Worm (Caenorhabditis elegans): ENCODE data around the gene F46E10.2.
A peak's percentile ranks its signal among the peaks of the same experiment; 100 is the strongest.

Gene F46E10.2

ce11 chrV:6520385-6521080 is at the start of gene F46E10.2, which contains the start of gene F46E10.18:
Gene F46E10.2, plus strand, starts transcription at chrV:6520435.
Gene F46E10.18, plus strand, starts transcription at chrV:6521030.
- no peak for TF ChIP-seq mab-5 (tag; optimal IDR thresholded peaks at IDR 0.05)
- TF ChIP-seq ZK546.5 (tag; optimal IDR thresholded peaks at IDR 0.05) = no peak
- TF ChIP-seq nhr-129 (tag; optimal IDR thresholded peaks at IDR 0.05) = no peak

- peak; percentile 47 for TF ChIP-seq unc-55 (GFP tag; optimal IDR thresholded peaks at IDR 0.05)
- no peak for TF ChIP-seq C34F6.9 (tag; optimal IDR thresholded peaks at IDR 0.05)
- TF ChIP-seq lsy-2 (tag; optimal IDR thresholded peaks at IDR 0.05) = no peak
- no peak for TF ChIP-seq nhr-10 (tag; optimal IDR thresholded peaks at IDR 0.05)
- TF ChIP-seq nhr-6 (tag; optimal IDR thresholded peaks at IDR 0.05) = no peak
- TF ChIP-seq nhr-12 (tag; optimal IDR thresholded peaks at IDR 0.05) = no peak
- TF ChIP-seq mab-5 (tag; optimal IDR thresholded peaks at IDR 0.05) = peak; percentile 13
- no peak for TF ChIP-seq R02D3.7 (tag; optimal IDR thresholded peaks at IDR 0.05)
- no peak for TF ChIP-seq sem-4 (tag; optimal IDR thresholded peaks at IDR 0.05)
- TF ChIP-seq nhr-237 (tag; optimal IDR thresholded peaks at IDR 0.05) = no peak
- TF ChIP-seq zag-1 (tag; optimal IDR thresholded peaks at IDR 0.05) = no peak
Measured at ce11 chrV:6471208-6471607, 49.0 kb upstream of the F46E10.2 start.

ce11 chrV:6476026-6476425 is 44.2 kb upstream of the F46E10.2 start:
- TF ChIP-seq lsy-2 (tag; optimal IDR thresholded peaks at IDR 0.05) = no peak
- TF ChIP-seq gmeb-1 (tag; optimal IDR thresholded peaks at IDR 0.05) = no peak
- TF ChIP-seq crh-2 (tag; optimal IDR thresholded peaks at IDR 0.05) = no peak
- no peak for TF ChIP-seq sem-4 (tag; optimal IDR thresholded peaks at IDR 0.05)
- TF ChIP-seq egl-27 (tag; optimal IDR thresholded peaks at IDR 0.05) = no peak
- peak; percentile 89 for TF ChIP-seq fos-1 (tag; optimal IDR thresholded peaks at IDR 0.05)
- TF ChIP-seq C34F6.9 (tag; optimal IDR thresholded peaks at IDR 0.05) = no peak
- TF ChIP-seq aly-2 (tag; optimal IDR thresholded peaks at IDR 0.05) = no peak
- no peak for TF ChIP-seq mdl-1 (tag; optimal IDR thresholded peaks at IDR 0.05)

- TF ChIP-seq mab-5 (tag; optimal IDR thresholded peaks at IDR 0.05) (no peak), lin-11 (tag; optimal IDR thresholded peaks at IDR 0.05) (no peak), nhr-12 (tag; optimal IDR thresholded peaks at IDR 0.05) (no peak), F13H6.1 (tag; optimal IDR thresholded peaks at IDR 0.05) (no peak), unc-62 (GFP tag; optimal IDR thresholded peaks at IDR 0.05) (no peak), ztf-11 (tag; optimal IDR thresholded peaks at IDR 0.05) (no peak), nhr-237 (tag; optimal IDR thresholded peaks at IDR 0.05) (no peak), ama-1 (optimal IDR thresholded peaks at IDR 0.05) (no peak), gmeb-1 (tag; optimal IDR thresholded peaks at IDR 0.05) (no peak), crh-2 (tag; optimal IDR thresholded peaks at IDR 0.05) (no peak), aly-2 (tag; optimal IDR thresholded peaks at IDR 0.05) (no peak), nhr-10 (tag; optimal IDR thresholded peaks at IDR 0.05) (no peak), zag-1 (tag; optimal IDR thresholded peaks at IDR 0.05) (no peak), nhr-6 (tag; optimal IDR thresholded peaks at IDR 0.05) (no peak), lin-13 (GFP tag; optimal IDR thresholded peaks at IDR 0.05) (no peak)
Measured at ce11 chrV:6485109-6485508, 35.1 kb upstream of the F46E10.2 start.

ce11 chrV:6487878-6488277 is 32.4 kb upstream of the F46E10.2 start:
- peak; percentile 33 for TF ChIP-seq ama-1 (optimal IDR thresholded peaks at IDR 0.05)
- TF ChIP-seq lin-39 (tag; optimal IDR thresholded peaks at IDR 0.05) = no peak
- TF ChIP-seq skn-1 (tag; optimal IDR thresholded peaks at IDR 0.05) = no peak
- no peak for TF ChIP-seq sma-3 (GFP tag; optimal IDR thresholded peaks at IDR 0.05)
- no peak for TF ChIP-seq mab-5 (tag; optimal IDR thresholded peaks at IDR 0.05)
- no peak for TF ChIP-seq ZK546.5 (tag; optimal IDR thresholded peaks at IDR 0.05)
- no peak for TF ChIP-seq aly-2 (tag; optimal IDR thresholded peaks at IDR 0.05)
- TF ChIP-seq gmeb-1 (tag; optimal IDR thresholded peaks at IDR 0.05) = peak; percentile 41
- peak; percentile 67 for TF ChIP-seq crh-2 (tag; optimal IDR thresholded peaks at IDR 0.05)
- peak; percentile 44 for TF ChIP-seq lin-13 (GFP tag; optimal IDR thresholded peaks at IDR 0.05)

- TF ChIP-seq R02D3.7 (tag; optimal IDR thresholded peaks at IDR 0.05) (no peak), blmp-1 (tag; optimal IDR thresholded peaks at IDR 0.05; ENCODE audit: insufficient read depth) (no peak), ztf-11 (tag; optimal IDR thresholded peaks at IDR 0.05) (no peak), F13H6.1 (tag; optimal IDR thresholded peaks at IDR 0.05) (peak; percentile 1), dmd-4 (tag; optimal IDR thresholded peaks at IDR 0.05) (no peak), mdl-1 (tag; optimal IDR thresholded peaks at IDR 0.05) (no peak), ama-1 (optimal IDR thresholded peaks at IDR 0.05) (no peak), crh-2 (tag; optimal IDR thresholded peaks at IDR 0.05) (peak; percentile 55), nhr-11 (tag; optimal IDR thresholded peaks at IDR 0.05) (no peak), ceh-82 (tag; optimal IDR thresholded peaks at IDR 0.05) (no peak), aly-2 (tag; optimal IDR thresholded peaks at IDR 0.05) (no peak), unc-55 (GFP tag; optimal IDR thresholded peaks at IDR 0.05) (no peak), nhr-25 (tag; optimal IDR thresholded peaks at IDR 0.05) (no peak), snpc-4 (tag; optimal IDR thresholded peaks at IDR 0.05) (no peak), ZK546.5 (tag; optimal IDR thresholded peaks at IDR 0.05) (no peak), nhr-77 (tag; optimal IDR thresholded peaks at IDR 0.05) (no peak), ztf-1 (GFP tag; conservative IDR thresholded peaks at IDR 0.05) (no peak), ceh-16 (tag; optimal IDR thresholded peaks at IDR 0.05) (no peak), lin-39 (tag; optimal IDR thresholded peaks at IDR 0.05) (no peak), nhr-6 (tag; optimal IDR thresholded peaks at IDR 0.05) (no peak), fos-1 (tag; optimal IDR thresholded peaks at IDR 0.05) (peak; percentile 87), mbf-1 (tag; optimal IDR thresholded peaks at IDR 0.05) (no peak), sma-9 (GFP tag; optimal IDR thresholded peaks at IDR 0.05) (peak; percentile 66), sma-9 (tag; optimal IDR thresholded peaks at IDR 0.05) (no peak), sma-3 (GFP tag; optimal IDR thresholded peaks at IDR 0.05) (no peak)
Measured at ce11 chrV:6488849-6489248, 31.4 kb upstream of the F46E10.2 start, which contains the start of gene lec-10. Gene lec-10, minus strand, starts transcription at chrV:6489120.

Data from whole organism, L2 larva.